Worm (Caenorhabditis elegans) whole organism, L1 larva: ENCODE measurements around the gene Y75D11A.3.

Experiments used
- fkh-10 ChIP-seq: sonication (generic microtip); optimal IDR thresholded peaks from 2 replicates; lab custom pipeline; 2017; ENCODE audit warnings: missing biosample characterization, missing genetic modification reagents, missing genetic modification characterization
- fos-1 ChIP-seq: fragments of 150-350 bp; optimal IDR thresholded peaks from 2 replicates; lab custom pipeline; 2014; ENCODE audit warnings: missing biosample characterization, missing genetic modification characterization
- jun-1 ChIP-seq: fragments of 150-350 bp; optimal IDR thresholded peaks from 2 replicates; lab custom pipeline; 2014; ENCODE audit warnings: missing biosample characterization, missing genetic modification reagents, missing genetic modification characterization
- lin-13 ChIP-seq: fragments of 150-350 bp; optimal IDR thresholded peaks from 2 replicates; lab custom pipeline; 2014; ENCODE audit warnings: missing biosample characterization, missing genetic modification reagents, missing genetic modification characterization
- nhr-28 ChIP-seq: fragments of 150-350 bp; optimal IDR thresholded peaks from 2 replicates; lab custom pipeline; 2014; ENCODE audit warnings: missing biosample characterization, missing genetic modification characterization
- unc-130 ChIP-seq: fragments of 150-350 bp; optimal IDR thresholded peaks from 2 replicates; lab custom pipeline; 2017; ENCODE audit warnings: missing biosample characterization, missing genetic modification characterization, inconsistent platforms

DNA sequence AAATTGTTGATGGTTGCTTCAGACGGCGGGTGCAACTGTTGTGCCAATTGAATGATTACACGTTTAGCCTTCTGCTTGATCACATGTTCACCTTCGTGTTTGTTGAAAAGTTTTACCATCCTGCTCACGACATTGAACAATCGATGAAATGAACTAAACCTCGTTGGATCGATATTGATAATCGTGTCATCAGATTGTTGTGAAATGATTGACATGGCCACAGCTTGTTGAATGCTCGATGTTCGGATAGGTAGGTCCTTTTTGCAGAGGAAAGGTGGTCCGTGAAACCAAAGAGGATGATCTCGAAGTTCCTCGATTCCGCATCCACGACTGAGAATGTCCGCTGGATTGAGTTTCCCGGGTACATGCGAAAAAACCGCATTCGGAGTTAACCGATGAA lies 23.6 kb upstream of the Y75D11A.3 start:
- no peak for TF ChIP-seq fos-1 (tag; lab: Kevin White, UChicago)
- no peak for TF ChIP-seq jun-1
- TF ChIP-seq fkh-10 (GFP tag; lab: Kevin White, UChicago): no peak
- TF ChIP-seq nhr-28: no peak
- no peak for TF ChIP-seq unc-130
- no peak for TF ChIP-seq lin-13 (GFP tag; lab: Kevin White, UChicago)
